Worm (Caenorhabditis elegans) whole organism, L3 larva: ENCODE data around the gene R74.8.

ENCODE experiments used
- ZK546.5 ChIP-seq: sonication (generic microtip); optimal IDR thresholded peaks from 2 replicates; lab custom pipeline; 2017; ENCODE audit warnings: missing biosample characterization, missing genetic modification characterization
- aly-2 ChIP-seq: fragments of 150-350 bp; optimal IDR thresholded peaks from 2 replicates; lab custom pipeline; 2014; ENCODE audit warnings: missing biosample characterization, missing genetic modification characterization
- ama-1 ChIP-seq: fragments of 150-350 bp; optimal IDR thresholded peaks from 2 replicates; lab custom pipeline; 2018
- ceh-16 ChIP-seq: sonication (generic microtip); optimal IDR thresholded peaks from 2 replicates; lab custom pipeline; 2017; ENCODE audit warnings: missing biosample characterization, missing genetic modification characterization
- ceh-28 ChIP-seq: fragments of 150-350 bp; optimal IDR thresholded peaks from 2 replicates; lab custom pipeline; 2014; ENCODE audit warnings: missing biosample characterization, missing genetic modification reagents, missing genetic modification characterization
- ceh-82 ChIP-seq: fragments of 150-350 bp; optimal IDR thresholded peaks from 2 replicates; lab custom pipeline; 2014; ENCODE audit warnings: missing biosample characterization, missing genetic modification characterization
- ceh-9 ChIP-seq: sonication (generic microtip); optimal IDR thresholded peaks from 2 replicates; lab custom pipeline; 2018; ENCODE audit warnings: missing biosample characterization, missing genetic modification characterization
- daf-12 ChIP-seq: fragments of 150-350 bp; optimal IDR thresholded peaks from 2 replicates; lab custom pipeline; 2014; ENCODE audit warnings: missing biosample characterization, missing genetic modification reagents, missing genetic modification characterization
- egl-5 ChIP-seq: fragments of 150-350 bp; optimal IDR thresholded peaks from 2 replicates; lab custom pipeline; 2017; ENCODE audit warnings: missing biosample characterization, missing genetic modification reagents, missing genetic modification characterization, inconsistent platforms
- elt-1 ChIP-seq: fragments of 150-350 bp; optimal IDR thresholded peaks from 2 replicates; lab custom pipeline; 2014; ENCODE audit warnings: missing biosample characterization, missing genetic modification characterization
- elt-2 ChIP-seq: sonication (generic microtip); optimal IDR thresholded peaks from 2 replicates; lab custom pipeline; 2016; ENCODE audit warnings: missing genetic modification reagents, mild to moderate bottlenecking, missing genetic modification characterization, missing compliant biosample characterization
- elt-3 ChIP-seq, 3 experiments: fragments of 150-350 bp in 1 of 3; sonication (generic microtip) in 2 of 3; optimal IDR thresholded peaks; 2 replicates in 2 of 3; 4 replicates in 1 of 3; lab custom pipeline; 2014 to 2017; ENCODE audit warnings: missing biosample characterization in 3 of 3, missing genetic modification characterization in 3 of 3
- fkh-10 ChIP-seq: sonication (generic microtip); optimal IDR thresholded peaks from 2 replicates; lab custom pipeline; 2017; ENCODE audit warnings: missing biosample characterization, missing genetic modification reagents, missing genetic modification characterization
- fkh-2 ChIP-seq: fragments of 150-350 bp; optimal IDR thresholded peaks from 2 replicates; lab custom pipeline; 2014; ENCODE audit warnings: missing biosample characterization, missing genetic modification reagents, missing genetic modification characterization
- fos-1 ChIP-seq: fragments of 150-350 bp; optimal IDR thresholded peaks from 2 replicates; lab custom pipeline; 2014; ENCODE audit warnings: missing biosample characterization, missing genetic modification characterization
- jun-1 ChIP-seq: fragments of 150-350 bp; optimal IDR thresholded peaks from 2 replicates; lab custom pipeline; 2014; ENCODE audit warnings: missing biosample characterization, missing genetic modification reagents, missing genetic modification characterization
- lsy-12 ChIP-seq: sonication (generic microtip); optimal IDR thresholded peaks from 2 replicates; lab custom pipeline; 2016; ENCODE audit warnings: mild to moderate bottlenecking, missing genetic modification characterization, missing compliant biosample characterization
- mdl-1 ChIP-seq: fragments of 150-350 bp; optimal IDR thresholded peaks from 2 replicates; lab custom pipeline; 2014; ENCODE audit warnings: missing biosample characterization, missing genetic modification characterization
- mml-1 ChIP-seq: fragments of 150-350 bp; sonication (generic microtip); optimal IDR thresholded peaks from 3 replicates; lab custom pipeline; 2014; ENCODE audit warnings: missing biosample characterization, missing genetic modification characterization
- nhr-11 ChIP-seq: fragments of 150-350 bp; optimal IDR thresholded peaks from 2 replicates; lab custom pipeline; 2014; ENCODE audit warnings: missing biosample characterization, missing genetic modification characterization
- nhr-12 ChIP-seq: fragments of 150-350 bp; optimal IDR thresholded peaks from 2 replicates; lab custom pipeline; 2014; ENCODE audit warnings: missing biosample characterization, missing genetic modification characterization
- nhr-23 ChIP-seq: fragments of 150-350 bp; optimal IDR thresholded peaks from 2 replicates; lab custom pipeline; 2014; ENCODE audit warnings: missing biosample characterization, missing genetic modification reagents, missing genetic modification characterization
- nhr-237 ChIP-seq: fragments of 150-350 bp; optimal IDR thresholded peaks from 2 replicates; lab custom pipeline; 2014; ENCODE audit warnings: missing biosample characterization, missing genetic modification characterization
- nhr-25 ChIP-seq: sonication (generic microtip); optimal IDR thresholded peaks from 2 replicates; lab custom pipeline; 2017; ENCODE audit warnings: missing biosample characterization, missing genetic modification characterization
- nhr-28 ChIP-seq: fragments of 150-350 bp; optimal IDR thresholded peaks from 2 replicates; lab custom pipeline; 2014; ENCODE audit warnings: missing biosample characterization, missing genetic modification characterization
- nhr-43 ChIP-seq: sonication (generic microtip); optimal IDR thresholded peaks from 2 replicates; lab custom pipeline; 2016; ENCODE audit warnings: mild to moderate bottlenecking, missing genetic modification characterization, missing compliant biosample characterization; ENCODE audit not compliant: poor library complexity, severe bottlenecking
- nhr-67 ChIP-seq: fragments of 150-350 bp; optimal IDR thresholded peaks from 2 replicates; lab custom pipeline; 2014; ENCODE audit warnings: missing biosample characterization, missing genetic modification characterization
- pha-4 ChIP-seq: fragments of 150-350 bp; optimal IDR thresholded peaks from 2 replicates; lab custom pipeline; 2014; ENCODE audit warnings: missing biosample characterization, missing genetic modification reagents, missing genetic modification characterization
- pqm-1 ChIP-seq: fragments of 150-350 bp; optimal IDR thresholded peaks from 2 replicates; lab custom pipeline; 2017; ENCODE audit warnings: missing biosample characterization, missing genetic modification characterization, inconsistent platforms
- sea-2 ChIP-seq: fragments of 150-350 bp; sonication (generic microtip); optimal IDR thresholded peaks from 4 replicates; lab custom pipeline; 2014; ENCODE audit warnings: missing biosample characterization, missing genetic modification reagents, missing genetic modification characterization
- skn-1 ChIP-seq: fragments of 150-350 bp; optimal IDR thresholded peaks from 2 replicates; lab custom pipeline; 2014; ENCODE audit warnings: missing biosample characterization, missing genetic modification characterization
- snpc-4 ChIP-seq: fragments of 150-350 bp; optimal IDR thresholded peaks from 2 replicates; lab custom pipeline; 2014; ENCODE audit warnings: missing biosample characterization, missing genetic modification characterization
- tbx-2 ChIP-seq: sonication (generic microtip); optimal IDR thresholded peaks from 2 replicates; lab custom pipeline; 2016; ENCODE audit warnings: mild to moderate bottlenecking, missing genetic modification characterization, missing compliant biosample characterization
- unc-62 ChIP-seq: fragments of 150-350 bp; sonication (generic microtip); optimal IDR thresholded peaks from 4 replicates; lab custom pipeline; 2014; ENCODE audit warnings: missing biosample characterization, missing genetic modification reagents, missing genetic modification characterization
- ztf-11 ChIP-seq: fragments of 150-350 bp; optimal IDR thresholded peaks from 2 replicates; lab custom pipeline; 2014; ENCODE audit warnings: missing biosample characterization, missing genetic modification characterization
- ztf-4 ChIP-seq: fragments of 150-350 bp; optimal IDR thresholded peaks from 2 replicates; lab custom pipeline; 2014; ENCODE audit warnings: missing biosample characterization, missing genetic modification characterization

Gene R74.8

DNA sequence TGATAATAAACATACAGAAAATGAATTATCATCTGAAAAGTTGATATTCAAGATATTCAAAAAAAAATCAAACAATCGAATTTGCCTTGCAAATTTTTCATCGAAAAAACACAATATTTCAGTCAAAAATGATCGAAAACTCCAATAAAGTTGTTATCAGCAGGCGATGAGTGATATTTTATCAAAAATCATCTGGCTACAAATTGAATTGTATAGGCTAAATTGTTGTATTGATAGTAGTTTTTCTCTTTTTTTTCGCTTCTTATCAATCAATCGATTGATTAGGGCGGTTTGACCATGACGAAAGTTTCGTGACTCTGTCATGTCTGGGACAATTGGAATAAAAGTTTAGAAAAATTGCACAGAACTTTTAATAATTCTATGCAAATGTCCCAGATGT is 34.0 kb downstream of the R74.8 start:
- TF ChIP-seq daf-12 (tag; lab: Kevin White, UChicago) (no peak), nhr-237 (tag; lab: Kevin White, UChicago) (no peak), nhr-12 (no peak), unc-62 (no peak), ceh-82 (no peak), jun-1 (peak; percentile 5), nhr-25 (tag; lab: Kevin White, UChicago) (no peak), elt-2 (tag; lab: Kevin White, UChicago) (peak; percentile 88), pqm-1 (tag; lab: Kevin White, UChicago) (peak; percentile 81), pha-4 (tag; lab: Kevin White, UChicago) (peak; percentile 42), ztf-4 (tag; lab: Kevin White, UChicago) (no peak), ceh-28 (tag; lab: Kevin White, UChicago) (peak; percentile 54)

DNA sequence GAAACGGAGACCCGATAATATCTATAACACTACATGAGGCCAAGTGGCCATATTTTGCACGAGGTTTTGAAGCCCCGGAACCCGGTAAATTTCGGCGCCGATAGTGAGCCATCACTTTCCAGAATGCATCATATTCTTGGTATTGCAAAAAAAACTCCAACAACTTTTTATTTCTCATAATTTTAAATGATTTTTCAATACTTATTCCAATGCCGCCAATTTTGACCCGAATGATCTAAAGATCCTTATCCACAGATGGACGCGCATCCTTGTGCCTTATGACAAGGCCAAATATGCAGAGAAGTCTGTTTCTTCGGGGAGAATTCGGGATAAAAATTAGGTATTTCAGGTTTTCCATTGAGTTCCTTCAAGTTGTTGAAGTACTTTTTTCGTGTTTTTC is 35.1 kb downstream of the R74.8 start:
- no peak for TF ChIP-seq aly-2 (tag; lab: Kevin White, UChicago)
- TF ChIP-seq elt-1 (tag; lab: Kevin White, UChicago), result peak; percentile 59
- no peak for TF ChIP-seq snpc-4 (tag; lab: Kevin White, UChicago)
- no peak for TF ChIP-seq fos-1 (tag; lab: Kevin White, UChicago)
- TF ChIP-seq egl-5 (tag; lab: Kevin White, UChicago), result no peak
- TF ChIP-seq ceh-16 (tag; lab: Kevin White, UChicago), result no peak
- no peak for TF ChIP-seq lsy-12 (tag; lab: Kevin White, UChicago)
- TF ChIP-seq, all 47 proteins: peak for 1

DNA sequence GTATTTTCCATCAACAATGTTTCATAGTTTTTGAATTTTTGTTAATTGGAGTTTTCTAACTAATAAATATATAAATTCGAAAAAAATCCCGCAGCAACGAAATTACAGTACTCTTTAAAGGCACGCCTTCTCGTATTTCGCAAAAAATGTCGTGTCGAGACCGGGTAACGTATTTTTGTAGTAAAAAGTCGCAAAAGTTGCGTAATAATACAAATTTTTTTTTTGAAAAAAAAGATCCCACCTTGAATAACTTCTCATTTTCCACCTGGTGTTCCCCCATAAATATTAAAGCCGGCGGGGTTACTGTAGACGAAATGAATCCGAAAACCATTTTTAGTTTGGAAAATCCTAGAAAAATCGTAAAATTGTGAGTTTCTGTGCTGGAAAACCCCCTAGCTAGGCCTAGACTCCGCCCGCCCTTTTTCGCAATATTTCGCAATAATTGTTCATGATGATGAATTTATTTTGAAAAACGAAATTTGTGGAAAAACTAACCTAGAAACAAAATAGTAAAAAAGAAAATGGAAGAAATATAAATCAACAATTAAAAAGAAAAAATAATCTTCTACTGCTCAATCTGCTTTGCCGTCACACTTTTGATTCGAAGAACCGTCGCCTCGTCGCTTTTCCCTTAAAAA is 36.3 kb downstream of the R74.8 start, which contains the start of gene F43C1.7:
TSS of gene F43C1.7 (minus strand) at position 351 of the 638 bp plus-strand sequence.
- TF ChIP-seq nhr-28 (tag; lab: Kevin White, UChicago) (no peak), tbx-2 (tag; lab: Kevin White, UChicago) (no peak)

DNA sequence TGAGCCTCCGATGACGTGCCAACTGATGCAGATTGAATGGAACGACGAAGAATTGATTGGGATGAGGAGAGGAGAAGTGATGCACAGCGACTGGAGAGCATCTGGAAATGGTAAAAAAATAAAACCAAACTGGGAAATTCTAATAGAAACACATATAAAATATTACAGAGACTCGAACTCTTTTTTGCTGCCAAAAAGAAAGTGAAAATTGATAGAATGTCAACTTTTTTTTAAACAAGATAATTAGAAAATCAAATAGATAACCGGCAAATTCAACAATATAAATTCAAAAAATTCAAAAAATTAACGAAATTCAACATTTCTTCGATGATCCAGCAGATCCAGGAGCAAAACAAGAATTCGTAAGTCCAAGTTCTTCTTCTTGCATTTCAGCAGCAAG is 37.4 kb downstream of the R74.8 start, which contains the start of gene mrpl-21:
TSS of gene mrpl-21 (minus strand) at position 101 of the 400 bp plus-strand sequence.
- no peak for TF ChIP-seq nhr-28 (tag; lab: Kevin White, UChicago)
- TF ChIP-seq nhr-23 (tag; lab: Kevin White, UChicago), result no peak
- no peak for TF ChIP-seq elt-1 (tag; lab: Kevin White, UChicago)
- TF ChIP-seq aly-2 (tag; lab: Kevin White, UChicago), result no peak
- TF ChIP-seq skn-1 (tag; lab: Kevin White, UChicago), result no peak
- no peak for TF ChIP-seq sea-2 (GFP tag; lab: Kevin White, UChicago)
- TF ChIP-seq tbx-2 (tag; lab: Kevin White, UChicago), result no peak
- no peak for TF ChIP-seq ama-1
- no peak for TF ChIP-seq ZK546.5 (tag; lab: Kevin White, UChicago)
- no peak for TF ChIP-seq ceh-9 (tag; lab: Kevin White, UChicago)
- no peak for TF ChIP-seq mdl-1 (tag; lab: Kevin White, UChicago)
- TF ChIP-seq fkh-10 (GFP tag; lab: Kevin White, UChicago), result no peak
- no peak for TF ChIP-seq fkh-2 (tag; lab: Kevin White, UChicago)
- TF ChIP-seq nhr-67, result no peak

DNA sequence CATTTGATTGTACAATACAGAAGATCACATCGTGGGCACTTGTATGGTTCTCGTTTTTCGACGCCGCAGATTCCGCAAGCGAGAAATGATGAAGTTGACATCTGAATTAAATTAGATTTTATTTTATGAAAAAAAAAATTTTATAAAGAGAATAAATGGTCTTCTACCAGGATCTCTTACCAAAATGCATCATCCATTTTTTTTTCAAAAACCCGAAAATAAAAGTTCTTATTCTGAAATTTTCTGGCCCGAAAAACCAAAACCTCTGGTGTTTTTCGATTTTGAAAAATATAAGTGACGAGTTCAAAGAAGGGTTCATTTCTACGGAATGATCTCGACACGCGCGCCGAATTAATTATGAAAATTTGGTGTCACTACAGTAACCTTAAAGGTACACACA is 38.2 kb downstream of the R74.8 start, which contains the start of gene zhit-2:
TSS of gene zhit-2 (minus strand) at position 101 of the 400 bp plus-strand sequence.
- TF ChIP-seq aly-2 (tag; lab: Kevin White, UChicago) (no peak), fkh-10 (GFP tag; lab: Kevin White, UChicago) (no peak), ceh-28 (tag; lab: Kevin White, UChicago) (no peak), elt-2 (tag; lab: Kevin White, UChicago) (no peak), mml-1 (tag; lab: Kevin White, UChicago) (no peak)
- TF ChIP-seq, all 47 proteins: peak for 0

DNA sequence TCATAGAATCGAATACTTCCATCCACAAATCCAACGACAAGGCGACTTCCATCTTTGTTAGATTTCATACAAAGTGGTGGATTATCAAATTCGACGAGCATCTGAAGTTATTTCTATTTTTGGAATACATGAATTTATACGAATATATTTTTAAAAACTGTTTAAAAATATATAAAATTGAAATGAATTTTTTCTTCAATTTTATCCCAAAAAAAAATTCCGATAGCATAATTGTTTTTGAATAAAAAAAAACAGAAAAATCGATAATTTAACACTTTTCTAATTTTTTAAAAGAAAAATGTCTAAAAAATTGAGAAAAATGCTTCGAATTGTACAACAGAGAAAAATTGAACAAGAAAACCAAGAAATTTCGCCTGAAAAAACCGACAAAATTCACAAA is 41.5 kb downstream of the R74.8 start, which contains the start of gene Y44F5A.1:
TSS of gene Y44F5A.1 (minus strand) at position 101 of the 400 bp plus-strand sequence.
- no peak for TF ChIP-seq ZK546.5 (tag; lab: Kevin White, UChicago)
- no peak for TF ChIP-seq ztf-11 (tag; lab: Kevin White, UChicago)
- TF ChIP-seq ztf-4 (tag; lab: Kevin White, UChicago), result no peak
- no peak for TF ChIP-seq nhr-237 (tag; lab: Kevin White, UChicago)
- no peak for TF ChIP-seq nhr-67
- TF ChIP-seq elt-3 (tag; optimal IDR thresholded peaks at IDR 0.05; lab: Kevin White, UChicago), result no peak
- no peak for TF ChIP-seq fos-1 (tag; lab: Kevin White, UChicago)
- no peak for TF ChIP-seq nhr-11 (tag; lab: Kevin White, UChicago)
- no peak for TF ChIP-seq aly-2 (tag; lab: Kevin White, UChicago)
- no peak for TF ChIP-seq unc-62
- TF ChIP-seq nhr-43 (tag; lab: Kevin White, UChicago), result no peak
- TF ChIP-seq sea-2 (GFP tag; lab: Kevin White, UChicago), result no peak
- TF ChIP-seq mdl-1 (tag; lab: Kevin White, UChicago), result no peak
- TF ChIP-seq ceh-16 (tag; lab: Kevin White, UChicago), result no peak
- no peak for TF ChIP-seq egl-5 (tag; lab: Kevin White, UChicago)
- no peak for TF ChIP-seq nhr-23 (tag; lab: Kevin White, UChicago)
- TF ChIP-seq pha-4 (tag; lab: Kevin White, UChicago), result no peak
- no peak for TF ChIP-seq mml-1 (tag; lab: Kevin White, UChicago)
- no peak for TF ChIP-seq tbx-2 (tag; lab: Kevin White, UChicago)
- TF ChIP-seq nhr-25 (tag; lab: Kevin White, UChicago), result no peak
